Fruit fly (Drosophila melanogaster) whole organism, wandering third instar larva: Measurements from ENCODE around the gene CG31178.

ENCODE experiments used
- Abd-B ChIP-seq: fragments of >200 bp; optimal IDR thresholded peaks from 2 replicates; lab custom pipeline; 2017; ENCODE audit warnings: missing biosample characterization, missing genetic modification characterization
- CG32264 ChIP-seq: fragments of 200-800 bp; sonication (Bioruptor generic); optimal IDR thresholded peaks from 2 replicates; lab custom pipeline; 2016; ENCODE audit warnings: missing biosample characterization, missing genetic modification characterization
- CrebA ChIP-seq: fragments of 200-800 bp; sonication (Bioruptor generic); optimal IDR thresholded peaks from 2 replicates; lab custom pipeline; 2016; ENCODE audit warnings: missing biosample characterization, mild to moderate bottlenecking, missing genetic modification characterization, borderline replicate concordance
- Dfd ChIP-seq: fragments of >200 bp; optimal IDR thresholded peaks from 2 replicates; lab custom pipeline; 2017; ENCODE audit warnings: missing biosample characterization, missing genetic modification characterization
- Dif ChIP-seq: fragments of 200-275, 200-300 bp; sonication (Bioruptor generic); optimal IDR thresholded peaks from 2 replicates; lab custom pipeline; 2018; ENCODE audit warnings: missing biosample characterization, missing genetic modification characterization; ENCODE audit not compliant: partially characterized antibody
- GATAd ChIP-seq: sonication (Bioruptor generic); optimal IDR thresholded peaks from 2 replicates; lab custom pipeline; 2016; ENCODE audit warnings: missing biosample characterization, missing genetic modification characterization
- HLH106 ChIP-seq: fragments of 200-800 bp; optimal IDR thresholded peaks from 3 replicates; lab custom pipeline; 2019; ENCODE audit warnings: missing biosample characterization, mild to moderate bottlenecking, missing genetic modification characterization, moderate library complexity
- Hnf4 ChIP-seq: fragments of 200-800 bp; sonication (Bioruptor generic); optimal IDR thresholded peaks from 2 replicates; lab custom pipeline; 2016; ENCODE audit warnings: missing biosample characterization, mild to moderate bottlenecking, missing genetic modification characterization
- Hr78 ChIP-seq: fragments of >200 bp; optimal IDR thresholded peaks from 2 replicates; lab custom pipeline; 2017; ENCODE audit warnings: missing biosample characterization, missing genetic modification characterization
- Hr83 ChIP-seq: fragments of 200-300 bp; sonication (Bioruptor generic); optimal IDR thresholded peaks from 2 replicates; lab custom pipeline; 2016; ENCODE audit warnings: missing biosample characterization, mild to moderate bottlenecking, missing genetic modification characterization, moderate library complexity; ENCODE audit not compliant: poor library complexity, severe bottlenecking
- Mio ChIP-seq: sonication (Bioruptor generic); optimal IDR thresholded peaks from 2 replicates; lab custom pipeline; 2016; ENCODE audit warnings: missing biosample characterization, missing genetic modification characterization
- Myc ChIP-seq: fragments of >200 bp; optimal IDR thresholded peaks from 2 replicates; lab custom pipeline; 2017
- N ChIP-seq: fragments of >200 bp; optimal IDR thresholded peaks from 2 replicates; lab custom pipeline; 2018; ENCODE audit warnings: missing biosample characterization, missing external identifiers, missing genetic modification characterization
- OdsH ChIP-seq: fragments of 200-800 bp; sonication (Bioruptor generic); optimal IDR thresholded peaks from 2 replicates; lab custom pipeline; 2016; ENCODE audit warnings: missing biosample characterization, mild to moderate bottlenecking, missing genetic modification characterization
- Sp1 ChIP-seq: fragments of 200-800 bp; sonication (Bioruptor generic); optimal IDR thresholded peaks from 3 replicates; lab custom pipeline; 2019; ENCODE audit warnings: missing biosample characterization, mild to moderate bottlenecking, missing genetic modification characterization, moderate library complexity
- Vsx2 ChIP-seq: fragments of 200-300, 225-300 bp; sonication (Bioruptor generic); optimal IDR thresholded peaks from 2 replicates; lab custom pipeline; 2018; ENCODE audit warnings: missing biosample characterization, missing genetic modification characterization; ENCODE audit not compliant: partially characterized antibody
- br ChIP-seq: fragments of 200-800 bp; sonication (Bioruptor generic); optimal IDR thresholded peaks from 2 replicates; lab custom pipeline; 2016; ENCODE audit warnings: missing biosample characterization, missing genetic modification characterization
- dl ChIP-seq, 2 experiments: fragments of 175-275, 200-275 bp in 1 of 2; fragments of 200-275 bp in 1 of 2; sonication (Bioruptor generic); optimal IDR thresholded peaks; lab custom pipeline; 2018; ENCODE audit warnings: mild to moderate bottlenecking in 2 of 2, missing biosample characterization in 2 of 2, missing genetic modification characterization in 2 of 2, moderate library complexity in 2 of 2; ENCODE audit not compliant: partially characterized antibody in 2 of 2, insufficient read depth in 1 of 2
- dmrt93B ChIP-seq: fragments of 200-800 bp; sonication (Bioruptor generic); optimal IDR thresholded peaks from 2 replicates; lab custom pipeline; 2018; ENCODE audit warnings: missing biosample characterization, mild to moderate bottlenecking, missing genetic modification characterization
- dsf ChIP-seq: sonication (Bioruptor generic); optimal IDR thresholded peaks from 2 replicates; lab custom pipeline; 2016; ENCODE audit warnings: missing biosample characterization, missing genetic modification characterization, borderline replicate concordance
- ey ChIP-seq: fragments of 200-800 bp; sonication (Bioruptor generic); optimal IDR thresholded peaks from 2 replicates; lab custom pipeline; 2016; ENCODE audit warnings: missing biosample characterization, missing genetic modification characterization
- foxo ChIP-seq, 2 experiments: fragments of 200-800 bp; sonication (Bioruptor generic); optimal IDR thresholded peaks; 2 replicates in 1 of 2; 3 replicates in 1 of 2; lab custom pipeline; 2016 to 2017; ENCODE audit warnings: missing biosample characterization in 2 of 2, missing genetic modification characterization in 2 of 2
- h ChIP-seq: fragments of 200-800 bp; sonication (Bioruptor generic); optimal IDR thresholded peaks from 3 replicates; lab custom pipeline; 2016; ENCODE audit warnings: missing biosample characterization, mild to moderate bottlenecking, missing genetic modification characterization
- jim ChIP-seq: fragments of 175-275, 200-325 bp; sonication (Bioruptor generic); optimal IDR thresholded peaks from 2 replicates; lab custom pipeline; 2016; ENCODE audit warnings: missing biosample characterization, mild to moderate bottlenecking, missing genetic modification characterization
- lola ChIP-seq: fragments of >200 bp; optimal IDR thresholded peaks from 2 replicates; lab custom pipeline; 2017; ENCODE audit warnings: missing biosample characterization, missing genetic modification characterization
- pan ChIP-seq: fragments of >200 bp; optimal IDR thresholded peaks from 2 replicates; lab custom pipeline; 2017
- psq ChIP-seq: fragments of 200-800 bp; sonication (Bioruptor generic); optimal IDR thresholded peaks from 3 replicates; lab custom pipeline; 2017; ENCODE audit warnings: missing biosample characterization, mild to moderate bottlenecking, missing genetic modification characterization, moderate library complexity
- rgr ChIP-seq: fragments of 200-800 bp; sonication (Bioruptor generic); optimal IDR thresholded peaks from 3 replicates; lab custom pipeline; 2016; ENCODE audit warnings: missing biosample characterization, mild to moderate bottlenecking, missing genetic modification characterization
- sage ChIP-seq: fragments of 200-800 bp; sonication (Bioruptor generic); optimal IDR thresholded peaks from 2 replicates; lab custom pipeline; 2016; ENCODE audit warnings: missing biosample characterization, mild to moderate bottlenecking, missing genetic modification characterization
- sv ChIP-seq: fragments of 200-800 bp; sonication (Bioruptor generic); optimal IDR thresholded peaks from 3 replicates; lab custom pipeline; 2016; ENCODE audit warnings: missing biosample characterization, missing genetic modification characterization
- tai ChIP-seq: sonication (Bioruptor generic); optimal IDR thresholded peaks from 2 replicates; lab custom pipeline; 2016; ENCODE audit warnings: missing biosample characterization, missing genetic modification characterization
- usp ChIP-seq: fragments of >200 bp; optimal IDR thresholded peaks from 2 replicates; lab custom pipeline; 2017; ENCODE audit warnings: missing biosample characterization, missing genetic modification characterization
- woc ChIP-seq: sonication (Bioruptor generic); optimal IDR thresholded peaks from 2 replicates; lab custom pipeline; 2016; ENCODE audit warnings: missing biosample characterization, mild to moderate bottlenecking, missing genetic modification characterization

Gene CG31178

DNA sequence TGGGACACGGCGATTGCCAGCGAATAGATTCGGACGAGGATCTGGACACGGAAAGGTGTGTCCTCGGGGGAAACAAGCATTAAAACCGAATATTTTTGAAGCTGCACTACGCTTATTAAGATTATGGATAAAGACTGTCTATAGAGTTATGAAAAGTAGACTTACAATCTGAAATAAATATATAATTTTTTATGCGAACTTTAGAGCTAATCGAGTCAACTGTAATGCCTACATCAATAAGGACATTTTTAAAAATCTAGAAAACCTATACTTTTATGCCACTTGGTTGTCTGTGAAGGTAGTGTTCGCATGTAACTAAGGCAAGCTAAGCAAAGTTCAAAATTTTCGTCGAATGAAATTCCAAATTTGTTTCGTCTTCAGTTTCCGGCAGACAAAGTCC is at the start of gene CG31178:
TSS of gene CG31178 (plus strand) at position 301 of the 400 bp plus-strand sequence.
- TF ChIP-seq Hr83 (GFP tag; lab: Kevin White, UChicago) (no peak), h (GFP tag; lab: Kevin White, UChicago) (no peak), rgr (GFP tag; lab: Kevin White, UChicago) (no peak), Sp1 (GFP tag; lab: Kevin White, UChicago) (no peak), dsf (GFP tag; lab: Kevin White, UChicago) (no peak), N (GFP tag; lab: Kevin White, UChicago) (no peak), sage (no peak), Vsx2 (GFP tag; lab: Kevin White, UChicago) (no peak), pan (lab: Kevin White, UChicago) (no peak), sv (no peak), Mio (GFP tag; lab: Kevin White, UChicago) (no peak), ey (GFP tag; lab: Kevin White, UChicago) (no peak), Myc (no peak), Abd-B (no peak), Dfd (GFP tag; lab: Kevin White, UChicago) (no peak), usp (GFP tag; lab: Kevin White, UChicago) (no peak), OdsH (GFP tag; lab: Kevin White, UChicago) (no peak)

DNA sequence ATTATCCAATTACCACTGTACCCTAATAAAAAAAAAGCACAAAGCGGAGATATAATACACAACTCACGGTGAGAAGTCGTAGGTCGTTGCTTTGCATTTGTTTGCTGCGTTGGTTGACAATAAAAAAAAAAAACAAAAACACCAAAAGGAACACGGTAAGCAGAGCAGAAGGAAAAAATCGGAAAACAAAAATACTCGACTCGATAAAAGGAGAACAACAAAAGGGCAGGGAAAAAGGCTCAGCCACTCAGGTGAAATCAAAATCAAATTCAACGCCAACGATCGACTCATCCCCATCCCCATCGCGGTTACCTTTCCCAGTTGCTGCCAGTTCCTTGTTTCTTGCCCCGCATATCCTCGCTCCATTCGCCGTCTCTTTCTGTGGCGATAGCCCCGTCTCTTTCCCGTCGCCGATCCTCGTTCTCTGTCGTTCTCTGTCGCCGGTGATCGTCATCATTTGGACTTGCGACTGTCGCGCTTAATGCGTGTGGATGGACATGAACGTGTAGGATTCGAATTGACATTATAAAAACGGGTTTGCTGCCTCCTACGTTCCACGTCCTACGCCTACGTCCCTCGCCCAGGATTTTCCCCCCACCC is 49.0 kb upstream of the CG31178 start:
- TF ChIP-seq dmrt93B (GFP tag; lab: Kevin White, UChicago): peak; percentile 24
- no peak for TF ChIP-seq Vsx2 (GFP tag; lab: Kevin White, UChicago)
- no peak for TF ChIP-seq HLH106 (tag; lab: Kevin White, UChicago)
- TF ChIP-seq GATAd: no peak
- peak; percentile 13 for TF ChIP-seq woc
- no peak for TF ChIP-seq CG32264 (GFP tag; lab: Kevin White, UChicago)
- no peak for TF ChIP-seq N (GFP tag; lab: Kevin White, UChicago)
- peak; percentile 33 for TF ChIP-seq Dif
- TF ChIP-seq jim (GFP tag; lab: Kevin White, UChicago): no peak
- peak; percentile 38 for TF ChIP-seq psq (GFP tag; lab: Kevin White, UChicago)
- TF ChIP-seq rgr (GFP tag; lab: Kevin White, UChicago): no peak
- TF ChIP-seq foxo (GFP tag; optimal IDR thresholded peaks at IDR 0.05; lab: Kevin White, UChicago): peak in 1 of 2 experiments; percentile 10
- no peak for TF ChIP-seq br
- TF ChIP-seq pan (lab: Kevin White, UChicago): no peak

DNA sequence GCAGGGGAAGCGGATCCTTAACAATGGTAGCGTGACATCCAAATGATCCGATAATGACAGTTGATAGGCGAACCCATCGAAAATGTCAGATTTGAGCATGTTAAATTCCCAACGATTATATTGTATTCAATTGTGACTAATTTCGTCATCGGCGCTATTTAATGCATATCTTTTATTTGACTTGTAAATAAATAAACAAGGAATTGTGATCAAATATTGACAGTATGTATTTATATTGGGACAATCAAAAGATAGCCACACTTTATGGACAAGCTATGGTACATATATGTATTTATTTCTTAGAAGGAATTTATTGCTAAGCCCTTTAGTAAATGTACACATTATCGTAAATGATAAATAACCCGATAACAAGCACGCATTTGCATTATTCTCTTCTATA is 48.4 kb upstream of the CG31178 start:
- TF ChIP-seq N (GFP tag; lab: Kevin White, UChicago) (no peak), Sp1 (GFP tag; lab: Kevin White, UChicago) (peak; percentile 16), dl (GFP tag; optimal IDR thresholded peaks at IDR 0.05; lab: Kevin White, UChicago; ENCODE audit: insufficient read depth in 1 of 2, partially characterized antibody in 2 of 2) (no peak), Hr78 (no peak), jim (GFP tag; lab: Kevin White, UChicago) (no peak), tai (peak; percentile 3), CrebA (GFP tag; lab: Kevin White, UChicago) (no peak), lola (GFP tag; lab: Kevin White, UChicago) (no peak), Vsx2 (GFP tag; lab: Kevin White, UChicago) (no peak)

DNA sequence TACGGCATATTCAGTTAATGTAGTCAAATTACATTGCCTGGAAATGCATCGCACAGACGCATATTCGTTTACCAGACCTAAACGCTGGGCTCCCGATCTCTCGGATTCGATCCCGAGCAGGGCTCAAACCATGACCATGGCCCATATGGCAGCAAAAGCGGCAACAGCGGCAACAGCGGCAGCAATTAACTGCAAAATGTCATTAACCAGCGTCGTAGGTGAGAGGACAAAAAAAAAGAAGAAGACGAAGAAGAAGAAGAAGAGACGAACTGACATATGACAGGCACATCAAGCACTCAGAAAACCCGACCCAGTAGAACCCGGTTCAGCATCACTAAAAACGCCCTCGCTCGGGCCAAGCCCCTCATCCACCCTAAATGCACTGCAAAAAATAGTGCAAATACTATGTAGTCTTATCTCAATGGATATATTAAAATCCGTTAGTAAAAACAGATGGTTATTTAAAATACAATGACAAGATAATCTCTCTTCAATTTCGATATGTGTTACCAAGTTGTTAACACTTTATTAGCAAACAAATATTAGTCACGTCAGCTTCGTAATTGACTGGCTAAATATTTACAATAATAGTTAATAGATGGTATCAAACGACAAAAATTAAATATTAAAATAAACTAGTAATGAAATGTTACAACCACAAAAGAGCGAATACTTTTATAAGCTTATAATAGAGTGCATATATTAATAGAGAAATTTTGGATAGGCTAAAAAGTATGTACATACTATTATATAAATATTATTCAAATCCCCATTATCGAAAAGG is 47.6 kb upstream of the CG31178 start:
- TF ChIP-seq jim (GFP tag; lab: Kevin White, UChicago): no peak
- no peak for TF ChIP-seq pan (lab: Kevin White, UChicago)
- TF ChIP-seq sv: no peak
- no peak for TF ChIP-seq Hnf4
- no peak for TF ChIP-seq tai
- TF ChIP-seq Sp1 (GFP tag; lab: Kevin White, UChicago): peak; percentile 1
- TF ChIP-seq lola (GFP tag; lab: Kevin White, UChicago): no peak
- no peak for TF ChIP-seq dmrt93B (GFP tag; lab: Kevin White, UChicago)
- TF ChIP-seq h (GFP tag; lab: Kevin White, UChicago): peak; percentile 0
